Fruit fly (Drosophila melanogaster) whole organism, wandering third instar larva: Measurements from ENCODE around the gene CG7519.

Experiments
- GATAd ChIP-seq: sonication (Bioruptor generic); optimal IDR thresholded peaks from 2 replicates; lab custom pipeline; 2016; ENCODE audit warnings: missing biosample characterization, missing genetic modification characterization
- HLH106 ChIP-seq: fragments of 200-800 bp; optimal IDR thresholded peaks from 3 replicates; lab custom pipeline; 2019; ENCODE audit warnings: missing biosample characterization, mild to moderate bottlenecking, missing genetic modification characterization, moderate library complexity
- Hr78 ChIP-seq: fragments of >200 bp; optimal IDR thresholded peaks from 2 replicates; lab custom pipeline; 2017; ENCODE audit warnings: missing biosample characterization, missing genetic modification characterization
- Myc ChIP-seq: fragments of >200 bp; optimal IDR thresholded peaks from 2 replicates; lab custom pipeline; 2017
- OdsH ChIP-seq: fragments of 200-800 bp; sonication (Bioruptor generic); optimal IDR thresholded peaks from 2 replicates; lab custom pipeline; 2016; ENCODE audit warnings: missing biosample characterization, mild to moderate bottlenecking, missing genetic modification characterization
- Vsx2 ChIP-seq: fragments of 200-300, 225-300 bp; sonication (Bioruptor generic); optimal IDR thresholded peaks from 2 replicates; lab custom pipeline; 2018; ENCODE audit warnings: missing biosample characterization, missing genetic modification characterization; ENCODE audit not compliant: partially characterized antibody
- br ChIP-seq: fragments of 200-800 bp; sonication (Bioruptor generic); optimal IDR thresholded peaks from 2 replicates; lab custom pipeline; 2016; ENCODE audit warnings: missing biosample characterization, missing genetic modification characterization
- fru ChIP-seq: fragments of 200-800 bp; sonication (Bioruptor generic); optimal IDR thresholded peaks from 3 replicates; lab custom pipeline; 2016; ENCODE audit warnings: missing biosample characterization, mild to moderate bottlenecking, missing genetic modification characterization
- jim ChIP-seq: fragments of 175-275, 200-325 bp; sonication (Bioruptor generic); optimal IDR thresholded peaks from 2 replicates; lab custom pipeline; 2016; ENCODE audit warnings: missing biosample characterization, mild to moderate bottlenecking, missing genetic modification characterization
- psq ChIP-seq: fragments of 200-800 bp; sonication (Bioruptor generic); optimal IDR thresholded peaks from 3 replicates; lab custom pipeline; 2017; ENCODE audit warnings: missing biosample characterization, mild to moderate bottlenecking, missing genetic modification characterization, moderate library complexity

- TF ChIP-seq HLH106 (tag; lab: Kevin White, UChicago): no peak
- TF ChIP-seq Myc (lab: Kevin White, UChicago): no peak
- TF ChIP-seq jim: no peak
- TF ChIP-seq Vsx2 (GFP tag; lab: Kevin White, UChicago): no peak
- no peak for TF ChIP-seq GATAd (GFP tag; lab: Kevin White, UChicago)
- TF ChIP-seq Hr78: no peak
- TF ChIP-seq fru (GFP tag; lab: Kevin White, UChicago): no peak
- no peak for TF ChIP-seq br (GFP tag; lab: Kevin White, UChicago)
- TF ChIP-seq psq: no peak
- no peak for TF ChIP-seq OdsH
Measured at dm6 chr3L:21455196-21455595, 37.7 kb upstream of the CG7519 start.
